Worm (Caenorhabditis elegans) whole organism, young adult: ENCODE results near the gene Y54F10AM.8.

Experiments used
- B0019.2 ChIP-seq: fragments of 200-800 bp; sonication (Bioruptor generic); conservative IDR thresholded peaks from 2 replicates; pipeline ENCODE4 v1.3.6; 2022; ENCODE audit warnings: missing genetic modification reagents, missing genetic modification characterization, missing compliant biosample characterization
- F10E7.11 ChIP-seq: sonication (generic microtip); optimal IDR thresholded peaks from 2 replicates; lab custom pipeline; 2017; ENCODE audit warnings: mild to moderate bottlenecking, missing genetic modification characterization, moderate library complexity, missing compliant biosample characterization
- F23B12.7 ChIP-seq: sonication (generic microtip); optimal IDR thresholded peaks from 2 replicates; lab custom pipeline; 2017; ENCODE audit warnings: missing genetic modification characterization, mild to moderate bottlenecking, missing compliant biosample characterization, antibody characterized with exemption, moderate library complexity; ENCODE audit not compliant: insufficient read depth
- F49E8.2 ChIP-seq: sonication (generic microtip); optimal IDR thresholded peaks from 3 replicates; lab custom pipeline; 2017; ENCODE audit warnings: missing genetic modification characterization, mild to moderate bottlenecking, missing compliant biosample characterization, antibody characterized with exemption, moderate library complexity; ENCODE audit not compliant: insufficient read depth
- F57A8.1 ChIP-seq: fragments of 200-800 bp; sonication (Bioruptor generic); optimal IDR thresholded peaks from 2 replicates; lab custom pipeline; 2018; ENCODE audit warnings: mild to moderate bottlenecking, missing genetic modification characterization, moderate library complexity, missing compliant biosample characterization
- K11D2.4 ChIP-seq: fragments of 200-800 bp; sonication (Bioruptor generic); IDR thresholded peaks from 2 replicates; pipeline ENCODE4 v1.3.6; 2022; ENCODE audit warnings: missing genetic modification reagents, missing genetic modification characterization, missing compliant biosample characterization
- Y79H2A.3 ChIP-seq: fragments of 200-800 bp; sonication (Bioruptor generic); conservative IDR thresholded peaks from 2 replicates; pipeline ENCODE4 v1.3.6; 2022; ENCODE audit warnings: missing genetic modification reagents, missing genetic modification characterization, missing compliant biosample characterization
- aptf-2 ChIP-seq: fragments of 200-800 bp; sonication (Bioruptor generic); conservative IDR thresholded peaks from 2 replicates; pipeline ENCODE4 v1.3.6; 2022; ENCODE audit warnings: missing genetic modification reagents, missing genetic modification characterization, missing compliant biosample characterization
- atf-7 ChIP-seq: sonication (generic microtip); optimal IDR thresholded peaks from 2 replicates; lab custom pipeline; 2017; ENCODE audit warnings: mild to moderate bottlenecking, missing genetic modification characterization, missing compliant biosample characterization
- attf-5 ChIP-seq: fragments of 200-800 bp; sonication (Bioruptor generic); optimal IDR thresholded peaks from 2 replicates; lab custom pipeline; 2018; ENCODE audit warnings: mild to moderate bottlenecking, missing genetic modification characterization, missing compliant biosample characterization
- cebp-1 ChIP-seq, 2 experiments: fragments of 200-800 bp in 1 of 2; sonication (Bioruptor generic) in 1 of 2; sonication (generic microtip) in 1 of 2; IDR thresholded peaks in 1 of 2; optimal IDR thresholded peaks in 1 of 2; 2 replicates each; pipeline versions ENCODE4 v1.3.6 to Lab custom; 2017 to 2022; ENCODE audit warnings: missing compliant biosample characterization in 2 of 2, missing genetic modification characterization in 2 of 2, mild to moderate bottlenecking in 1 of 2, missing genetic modification reagents in 1 of 2, moderate library complexity in 1 of 2
- ceh-100 ChIP-seq: fragments of 200-800 bp; sonication (Bioruptor generic); IDR thresholded peaks from 2 replicates; pipeline ENCODE4 v1.3.6; 2022; ENCODE audit warnings: missing genetic modification reagents, missing genetic modification characterization, missing compliant biosample characterization
- ceh-27 ChIP-seq: fragments of 200-800 bp; sonication (Bioruptor generic); optimal IDR thresholded peaks from 2 replicates; lab custom pipeline; 2018; ENCODE audit warnings: mild to moderate bottlenecking, missing genetic modification characterization, moderate library complexity, missing compliant biosample characterization
- ceh-40 ChIP-seq: fragments of 200-800 bp; sonication (Bioruptor generic); IDR thresholded peaks from 2 replicates; pipeline ENCODE4 v1.3.6; 2022; ENCODE audit warnings: missing genetic modification characterization, missing compliant biosample characterization
- die-1 ChIP-seq: sonication (generic microtip); optimal IDR thresholded peaks from 2 replicates; lab custom pipeline; 2016; ENCODE audit warnings: missing genotype, mild to moderate bottlenecking, missing genetic modification characterization, missing compliant biosample characterization
- dox-1 ChIP-seq: fragments of 200-800 bp; sonication (Bioruptor generic); IDR thresholded peaks from 2 replicates; pipeline ENCODE4 v1.3.6; 2022; ENCODE audit warnings: missing genetic modification reagents, missing genetic modification characterization, missing compliant biosample characterization
- dpl-1 ChIP-seq: fragments of 150-350 bp; optimal IDR thresholded peaks from 2 replicates; lab custom pipeline; 2014; ENCODE audit warnings: missing biosample characterization, missing genetic modification reagents, missing genetic modification characterization
- efl-1 ChIP-seq: fragments of 150-350 bp; optimal IDR thresholded peaks from 2 replicates; lab custom pipeline; 2014; ENCODE audit warnings: missing biosample characterization, missing genetic modification reagents, missing genetic modification characterization
- egrh-3 ChIP-seq: fragments of 200-800 bp; sonication (Bioruptor generic); IDR thresholded peaks from 2 replicates; pipeline ENCODE4 v1.3.6; 2022; ENCODE audit warnings: missing genetic modification reagents, missing genetic modification characterization, missing compliant biosample characterization
- gei-17 ChIP-seq: fragments of 200-800 bp; sonication (Bioruptor generic); optimal IDR thresholded peaks from 2 replicates; lab custom pipeline; 2018; ENCODE audit warnings: mild to moderate bottlenecking, missing genetic modification characterization, missing compliant biosample characterization
- hmg-1.2 ChIP-seq: fragments of 200-800 bp; sonication (Bioruptor generic); IDR thresholded peaks from 2 replicates; pipeline ENCODE4 v1.3.6; 2022; ENCODE audit warnings: missing genetic modification reagents, missing genetic modification characterization, missing compliant biosample characterization
- hmg-20 ChIP-seq: fragments of 200-800 bp; sonication (Bioruptor generic); IDR thresholded peaks from 2 replicates; pipeline ENCODE4 v1.3.6; 2022; ENCODE audit warnings: missing genetic modification reagents, missing genetic modification characterization, missing compliant biosample characterization
- let-607 ChIP-seq, 2 experiments: fragments of 200-800 bp in 1 of 2; sonication (Bioruptor generic) in 1 of 2; sonication (generic microtip) in 1 of 2; optimal IDR thresholded peaks; 2 replicates each; lab custom pipeline; 2016 to 2018; ENCODE audit warnings: mild to moderate bottlenecking in 2 of 2, missing compliant biosample characterization in 2 of 2, missing genetic modification characterization in 2 of 2, moderate library complexity in 2 of 2, missing genotype in 1 of 2
- lin-35 ChIP-seq, 3 experiments: fragments of 150-350 bp in 2 of 3; sonication (generic microtip) in 1 of 3; optimal IDR thresholded peaks; 2 replicates each; lab custom pipeline; 2014 to 2018; ENCODE audit warnings: missing biosample characterization in 3 of 3, missing genetic modification characterization in 3 of 3, missing genetic modification reagents in 3 of 3
- lin-54 ChIP-seq: fragments of 200-800 bp; sonication (Bioruptor generic); optimal IDR thresholded peaks from 2 replicates; lab custom pipeline; 2018; ENCODE audit warnings: mild to moderate bottlenecking, missing genetic modification characterization, missing compliant biosample characterization
- lir-1 ChIP-seq: fragments of 200-800 bp; sonication (Bioruptor generic); conservative IDR thresholded peaks from 2 replicates; pipeline ENCODE4 v1.3.6; 2022; ENCODE audit warnings: missing genetic modification reagents, missing genetic modification characterization, missing compliant biosample characterization
- madf-6 ChIP-seq: fragments of 200-800 bp; sonication (Bioruptor generic); IDR thresholded peaks from 2 replicates; pipeline ENCODE4 v1.3.6; 2022; ENCODE audit warnings: missing genetic modification reagents, missing genetic modification characterization, missing compliant biosample characterization
- mcd-1 ChIP-seq: fragments of 200-800 bp; sonication (Bioruptor generic); IDR thresholded peaks from 2 replicates; pipeline ENCODE4 v1.3.6; 2022; ENCODE audit warnings: missing genetic modification reagents, missing genetic modification characterization, missing compliant biosample characterization
- mel-28 ChIP-seq: sonication (generic microtip); optimal IDR thresholded peaks from 2 replicates; lab custom pipeline; 2016; ENCODE audit warnings: borderline replicate concordance, mild to moderate bottlenecking, missing genetic modification characterization, missing compliant biosample characterization
- nfya-2 ChIP-seq: fragments of 200-800 bp; sonication (Bioruptor generic); IDR thresholded peaks from 2 replicates; pipeline ENCODE4 v1.3.6; 2022; ENCODE audit warnings: missing genetic modification reagents, missing genetic modification characterization, missing compliant biosample characterization
- nfyb-1 ChIP-seq: fragments of 200-800 bp; sonication (Bioruptor generic); IDR thresholded peaks from 2 replicates; pipeline ENCODE4 v1.3.6; 2022; ENCODE audit warnings: missing genetic modification reagents, missing genetic modification characterization, missing compliant biosample characterization
- nhr-27 ChIP-seq: fragments of 200-800 bp; sonication (Bioruptor generic); optimal IDR thresholded peaks from 2 replicates; lab custom pipeline; 2018; ENCODE audit warnings: mild to moderate bottlenecking, missing genetic modification characterization, moderate library complexity, missing compliant biosample characterization
- pbrm-1 ChIP-seq: fragments of 200-800 bp; sonication (Bioruptor generic); IDR thresholded peaks from 2 replicates; pipeline ENCODE4 v1.3.6; 2022; ENCODE audit warnings: missing genetic modification reagents, missing genetic modification characterization, missing compliant biosample characterization
- rcor-1 ChIP-seq: fragments of 200-800 bp; sonication (Bioruptor generic); IDR thresholded peaks from 2 replicates; pipeline ENCODE4 v1.3.6; 2022; ENCODE audit warnings: missing genetic modification reagents, missing genetic modification characterization, missing compliant biosample characterization
- sea-2 ChIP-seq: fragments of 200-800 bp; sonication (Bioruptor generic); IDR thresholded peaks from 2 replicates; pipeline ENCODE4 v1.3.6; 2022; ENCODE audit warnings: missing genetic modification characterization, missing compliant biosample characterization
- snpc-1.3 ChIP-seq: sonication (generic microtip); optimal IDR thresholded peaks from 2 replicates; lab custom pipeline; 2017; ENCODE audit warnings: missing genetic modification characterization, mild to moderate bottlenecking, missing compliant biosample characterization, antibody characterized with exemption, moderate library complexity, missing genotype, missing genetic modification reagents; ENCODE audit not compliant: insufficient read depth
- tbp1 ChIP-seq: fragments of 200-800 bp; sonication (Bioruptor generic); optimal IDR thresholded peaks from 2 replicates; lab custom pipeline; 2018; ENCODE audit warnings: mild to moderate bottlenecking, missing genetic modification characterization, missing compliant biosample characterization
- zfh-2 ChIP-seq: fragments of 200-800 bp; sonication (Bioruptor generic); conservative IDR thresholded peaks from 2 replicates; pipeline ENCODE4 v1.3.6; 2022; ENCODE audit warnings: missing genetic modification reagents, missing genetic modification characterization, missing compliant biosample characterization
- zim-3 ChIP-seq: sonication (generic microtip); optimal IDR thresholded peaks from 2 replicates; lab custom pipeline; 2017; ENCODE audit warnings: mild to moderate bottlenecking, missing genetic modification characterization, moderate library complexity, missing compliant biosample characterization
- ztf-18 ChIP-seq: sonication (generic microtip); optimal IDR thresholded peaks from 2 replicates; lab custom pipeline; 2016; ENCODE audit warnings: missing genotype, mild to moderate bottlenecking, missing genetic modification characterization, missing compliant biosample characterization
- ztf-3 ChIP-seq: fragments of 200-800 bp; sonication (Bioruptor generic); optimal IDR thresholded peaks from 2 replicates; lab custom pipeline; 2018; ENCODE audit warnings: mild to moderate bottlenecking, missing genetic modification characterization, missing compliant biosample characterization
- ztf-6 ChIP-seq: fragments of 200-800 bp; sonication (Bioruptor generic); IDR thresholded peaks from 2 replicates; pipeline ENCODE4 v1.3.6; 2022; ENCODE audit warnings: missing genetic modification reagents, missing genetic modification characterization, missing compliant biosample characterization

Gene Y54F10AM.8

DNA sequence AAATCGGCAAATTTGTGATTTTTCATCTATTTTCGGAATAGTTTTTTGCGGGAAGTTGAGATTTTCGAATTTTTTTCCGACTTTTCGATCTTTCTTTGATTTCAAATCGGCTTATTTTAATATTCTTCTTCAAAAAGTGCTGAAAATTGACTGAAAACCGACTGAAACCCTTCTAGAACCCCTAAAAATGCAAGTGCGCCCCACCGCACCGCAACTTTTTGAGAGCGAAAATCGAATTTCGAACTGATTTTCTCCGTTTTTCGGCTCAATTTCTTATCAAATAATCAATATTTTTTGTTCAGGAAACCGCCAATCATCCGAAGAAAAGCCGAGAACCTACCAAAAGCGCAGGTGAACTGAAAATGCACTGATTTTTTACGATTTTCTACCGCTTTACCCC is 30.5 kb downstream of the Y54F10AM.8 start:
- peak; percentile 62 for TF ChIP-seq mcd-1 (GFP tag; lab: Robert Waterston, UW)
- no peak for TF ChIP-seq ztf-3 (GFP tag; lab: Kevin White, UChicago)

ce11 chrIII:2474781-2475180 is 33.0 kb downstream of the Y54F10AM.8 start:
- TF ChIP-seq madf-6 = peak; percentile 56; the same call in 1 of the 2 replicates
- no peak for TF ChIP-seq dox-1 (GFP tag; lab: Robert Waterston, UW)
- peak; percentile 18 for TF ChIP-seq efl-1
- no peak for TF ChIP-seq F49E8.2 (tag; lab: Kevin White, UChicago)
- no peak for TF ChIP-seq ztf-18 (tag; lab: Kevin White, UChicago)
- TF ChIP-seq mel-28 = no peak

DNA sequence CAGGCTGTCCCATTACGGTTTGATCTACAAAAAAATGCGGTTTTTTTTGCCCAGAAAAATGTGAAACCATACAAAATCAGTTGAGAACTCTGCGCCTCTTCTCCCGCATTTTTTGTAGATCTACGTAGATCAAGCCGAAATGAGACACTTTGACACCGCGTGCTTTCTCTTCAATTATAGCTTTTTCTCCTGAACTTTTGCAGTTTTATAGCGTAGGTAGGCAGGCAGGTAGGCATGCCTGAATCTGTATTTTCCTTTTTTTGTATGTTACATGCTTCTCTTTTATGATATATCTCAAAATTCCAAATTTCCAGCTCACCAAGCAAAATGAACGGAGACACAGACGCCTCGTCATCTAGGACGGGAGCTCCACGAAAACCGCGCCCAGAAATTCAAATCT is 34.2 kb downstream of the Y54F10AM.8 start, which contains the start of gene smg-6:
TSS of gene smg-6 (plus strand) at position 301 of the 400 bp plus-strand sequence.
- TF ChIP-seq atf-7 (tag; lab: Kevin White, UChicago) = no peak
- no peak for TF ChIP-seq zim-3 (tag; lab: Kevin White, UChicago)
- TF ChIP-seq let-607 (tag; optimal IDR thresholded peaks at IDR 0.05; lab: Kevin White, UChicago) = no peak
- TF ChIP-seq efl-1 = no peak
- no peak for TF ChIP-seq hmg-20 (GFP tag; lab: Robert Waterston, UW)
- no peak for TF ChIP-seq lin-54
- TF ChIP-seq ceh-27 = no peak
- no peak for TF ChIP-seq lir-1 (GFP tag; lab: Robert Waterston, UW)
- TF ChIP-seq aptf-2 (GFP tag; lab: Robert Waterston, UW) = no peak

DNA sequence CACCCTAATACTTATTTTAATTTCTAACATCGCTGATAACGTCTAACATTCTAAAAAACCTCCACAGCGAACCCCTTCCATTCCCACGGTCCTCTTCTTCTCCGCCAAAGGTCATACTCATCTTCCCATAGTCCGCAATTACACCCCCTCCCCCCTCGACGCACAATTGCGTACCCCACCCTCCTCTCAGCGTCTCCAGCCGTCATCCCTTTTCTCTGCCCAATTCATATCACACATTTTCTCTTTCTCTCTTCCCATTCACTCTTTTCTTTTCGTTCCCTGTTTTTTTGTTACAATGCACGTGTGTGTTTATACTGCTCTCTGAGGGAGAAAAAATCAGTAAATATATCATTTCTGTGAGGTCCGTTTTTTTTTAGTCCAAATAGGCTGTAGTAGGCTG is 35.9 kb downstream of the Y54F10AM.8 start:
- TF ChIP-seq dox-1 (GFP tag; lab: Robert Waterston, UW) (peak; percentile 53; the same call in 1 of the 2 replicates), Y79H2A.3 (GFP tag; lab: Robert Waterston, UW) (no peak), zfh-2 (peak; percentile 64), ztf-6 (GFP tag; lab: Robert Waterston, UW) (no peak), cebp-1 (GFP tag; IDR thresholded peaks at IDR 0.05; lab: Robert Waterston, UW) (no peak), cebp-1 (tag; optimal IDR thresholded peaks at IDR 0.05; lab: Kevin White, UChicago) (peak; percentile 57), rcor-1 (0 out of 2 replicates have a peak, but pooled peaks have one; percentile 38), snpc-1.3 (tag; lab: Kevin White, UChicago) (no peak), pbrm-1 (GFP tag; lab: Robert Waterston, UW) (no peak), nfya-2 (no peak), F10E7.11 (no peak), ceh-40 (no peak), die-1 (tag; lab: Kevin White, UChicago) (no peak), attf-5 (GFP tag; lab: Kevin White, UChicago) (peak; percentile 72), ceh-100 (GFP tag; lab: Robert Waterston, UW) (no peak), lin-35 (GFP tag; optimal IDR thresholded peaks at IDR 0.05; lab: Kevin White, UChicago) (peak in 1 of 3 experiments; percentile 22), B0019.2 (GFP tag; lab: Robert Waterston, UW) (no peak), nhr-27 (no peak), gei-17 (GFP tag; lab: Kevin White, UChicago) (no peak), K11D2.4 (0 out of 2 replicates have a peak, but pooled peaks have one; percentile 11), F57A8.1 (GFP tag; lab: Kevin White, UChicago) (no peak), dpl-1 (GFP tag; lab: Kevin White, UChicago) (no peak), F23B12.7 (peak; percentile 11), hmg-1.2 (GFP tag; lab: Robert Waterston, UW) (peak; percentile 56; the same call in 1 of the 2 replicates), egrh-3 (peak; percentile 73), F49E8.2 (tag; lab: Kevin White, UChicago) (no peak), nfyb-1 (GFP tag; lab: Robert Waterston, UW) (no peak), sea-2 (GFP tag; lab: Robert Waterston, UW) (no peak), tbp1 (GFP tag; lab: Kevin White, UChicago) (peak; percentile 1)
